Worm (Caenorhabditis elegans) whole organism, L4 larva: ENCODE results near the gene tab-1.

Source experiments
- D1046.2 ChIP-seq: fragments of 200-800 bp; sonication (Bioruptor generic); IDR thresholded peaks from 2 replicates; pipeline ENCODE4 v1.3.6; 2022; ENCODE audit warnings: missing genetic modification characterization, missing compliant biosample characterization
- F10B5.3 ChIP-seq: sonication (generic microtip); optimal IDR thresholded peaks from 2 replicates; lab custom pipeline; 2016; ENCODE audit warnings: mild to moderate bottlenecking, missing genetic modification characterization, missing compliant biosample characterization
- F26F4.8 ChIP-seq: fragments of 200-800 bp; sonication (Bioruptor generic); conservative IDR thresholded peaks from 2 replicates; pipeline ENCODE4 v1.3.6; 2022; ENCODE audit warnings: missing genetic modification characterization, missing compliant biosample characterization
- F37D6.2 ChIP-seq: sonication (generic microtip); optimal IDR thresholded peaks from 2 replicates; lab custom pipeline; 2016; ENCODE audit warnings: mild to moderate bottlenecking, missing genetic modification characterization, missing compliant biosample characterization
- F44E2.7 ChIP-seq: fragments of 200-800 bp; sonication (Bioruptor generic); IDR thresholded peaks from 2 replicates; pipeline ENCODE4 v2.1.2; 2022; ENCODE audit warnings: missing genetic modification characterization, missing compliant biosample characterization
- F49E8.2 ChIP-seq: sonication (generic microtip); optimal IDR thresholded peaks from 2 replicates; lab custom pipeline; 2016; ENCODE audit warnings: missing compliant biosample characterization, mild to moderate bottlenecking, missing genetic modification characterization, borderline replicate concordance
- Y5F2A.4 ChIP-seq: fragments of 200-800 bp; sonication (Bioruptor generic); optimal IDR thresholded peaks from 2 replicates; lab custom pipeline; 2018; ENCODE audit warnings: mild to moderate bottlenecking, missing genetic modification characterization, missing compliant biosample characterization
- ZK337.2 ChIP-seq: fragments of 200-800 bp; sonication (Bioruptor generic); IDR thresholded peaks from 2 replicates; pipeline ENCODE4 v1.3.6; 2022; ENCODE audit warnings: missing genetic modification reagents, missing genetic modification characterization, missing compliant biosample characterization
- aha-1 ChIP-seq: fragments of 150-350 bp; peaks from one replicate; lab custom pipeline; 2014; ENCODE audit warnings: missing biosample characterization, missing genetic modification characterization
- aly-2 ChIP-seq: sonication (generic microtip); optimal IDR thresholded peaks from 2 replicates; lab custom pipeline; 2018; ENCODE audit warnings: missing biosample characterization, missing genetic modification characterization
- ama-1 ChIP-seq: fragments of 150-350 bp; optimal IDR thresholded peaks from 2 replicates; lab custom pipeline; 2014; ENCODE audit warnings: inconsistent platforms, mixed read lengths
- arid-1 ChIP-seq: fragments of 200-800 bp; sonication (Bioruptor generic); conservative IDR thresholded peaks from 2 replicates; pipeline ENCODE4 v1.3.6; 2022; ENCODE audit warnings: missing genetic modification reagents, missing genetic modification characterization, missing compliant biosample characterization
- ceh-28 ChIP-seq: fragments of 150-350 bp; optimal IDR thresholded peaks from 2 replicates; lab custom pipeline; 2014; ENCODE audit warnings: missing biosample characterization, missing genetic modification reagents, missing genetic modification characterization
- ceh-32 ChIP-seq: sonication (generic microtip); optimal IDR thresholded peaks from 2 replicates; lab custom pipeline; 2016; ENCODE audit warnings: mild to moderate bottlenecking, missing genetic modification characterization, missing compliant biosample characterization; ENCODE audit not compliant: poor library complexity
- ceh-82 ChIP-seq: sonication (generic microtip); optimal IDR thresholded peaks from 2 replicates; lab custom pipeline; 2017; ENCODE audit warnings: missing biosample characterization, missing genetic modification characterization
- ctbp-1 ChIP-seq: fragments of 200-800 bp; sonication (Bioruptor generic); IDR thresholded peaks from 2 replicates; pipeline ENCODE4 v1.3.6; 2022; ENCODE audit warnings: missing genetic modification reagents, missing genetic modification characterization, missing compliant biosample characterization
- dmd-6 ChIP-seq: fragments of 200-800 bp; sonication (Bioruptor generic); IDR thresholded peaks from 2 replicates; pipeline ENCODE4 v1.3.6; 2022; ENCODE audit warnings: missing genetic modification reagents, missing genetic modification characterization, missing compliant biosample characterization
- dmd-8 ChIP-seq: fragments of 200-800 bp; sonication (Bioruptor generic); IDR thresholded peaks from 2 replicates; pipeline ENCODE4 v1.3.6; 2022; ENCODE audit warnings: missing genetic modification characterization, missing compliant biosample characterization
- duxl-1 ChIP-seq: sonication (generic microtip); optimal IDR thresholded peaks from 2 replicates; lab custom pipeline; 2016; ENCODE audit warnings: mild to moderate bottlenecking, missing genetic modification characterization, moderate library complexity, missing compliant biosample characterization; ENCODE audit not compliant: poor library complexity
- dve-1 ChIP-seq: sonication (generic microtip); optimal IDR thresholded peaks from 2 replicates; lab custom pipeline; 2017; ENCODE audit warnings: antibody characterized with exemption, mild to moderate bottlenecking, missing genetic modification characterization, missing compliant biosample characterization; ENCODE audit not compliant: insufficient read depth
- hlh-11 ChIP-seq: fragments of 200-800 bp; sonication (Bioruptor generic); optimal IDR thresholded peaks from 2 replicates; lab custom pipeline; 2018; ENCODE audit warnings: mild to moderate bottlenecking, missing genetic modification characterization, missing compliant biosample characterization
- hlh-30 ChIP-seq: sonication (generic microtip); optimal IDR thresholded peaks from 2 replicates; lab custom pipeline; 2017; ENCODE audit warnings: antibody characterized with exemption, mild to moderate bottlenecking, missing genetic modification characterization, missing compliant biosample characterization; ENCODE audit not compliant: insufficient read depth
- lim-7 ChIP-seq: fragments of 200-800 bp; sonication (Bioruptor generic); IDR thresholded peaks from 2 replicates; pipeline ENCODE4 v1.3.6; 2022; ENCODE audit warnings: missing genetic modification characterization, missing compliant biosample characterization
- lin-1 ChIP-seq: fragments of 200-800 bp; sonication (Bioruptor generic); IDR thresholded peaks from 2 replicates; pipeline ENCODE4 v1.3.6; 2022; ENCODE audit warnings: missing genetic modification reagents, missing genetic modification characterization, missing compliant biosample characterization
- lin-13 ChIP-seq: fragments of 150-350 bp; optimal IDR thresholded peaks from 2 replicates; lab custom pipeline; 2014; ENCODE audit warnings: missing biosample characterization, missing genetic modification reagents, missing genetic modification characterization
- lin-38 ChIP-seq: fragments of 200-800 bp; sonication (Bioruptor generic); IDR thresholded peaks from 2 replicates; pipeline ENCODE4 v1.3.6; 2022; ENCODE audit warnings: missing genetic modification reagents, missing genetic modification characterization, missing compliant biosample characterization
- lsy-2 ChIP-seq, 2 experiments: fragments of 150-350 bp in 1 of 2; sonication (generic microtip) in 1 of 2; optimal IDR thresholded peaks; 2 replicates each; lab custom pipeline; 2014 to 2017; ENCODE audit warnings: missing biosample characterization in 2 of 2, missing genetic modification characterization in 2 of 2
- madf-5 ChIP-seq, 2 experiments: fragments of 200-800 bp; sonication (Bioruptor generic); IDR thresholded peaks; 2 replicates each; pipeline ENCODE4 v1.3.6; 2022; ENCODE audit warnings: missing compliant biosample characterization in 2 of 2, missing genetic modification characterization in 2 of 2
- madf-9 ChIP-seq: fragments of 200-800 bp; sonication (Bioruptor generic); conservative IDR thresholded peaks from 2 replicates; pipeline ENCODE4 v1.3.6; 2022; ENCODE audit warnings: missing genetic modification reagents, missing genetic modification characterization, missing compliant biosample characterization
- mep-1 ChIP-seq: fragments of 150-350 bp; sonication (generic microtip); optimal IDR thresholded peaks from 3 replicates; lab custom pipeline; 2014; ENCODE audit warnings: missing biosample characterization, missing genetic modification characterization
- mes-2 ChIP-seq: sonication (generic microtip); optimal IDR thresholded peaks from 2 replicates; lab custom pipeline; 2016; ENCODE audit warnings: missing genotype, mild to moderate bottlenecking, missing genetic modification characterization, missing compliant biosample characterization; ENCODE audit not compliant: poor library complexity, severe bottlenecking
- mxl-2 ChIP-seq: fragments of 200-800 bp; sonication (Bioruptor generic); conservative IDR thresholded peaks from 2 replicates; pipeline ENCODE4 v1.3.6; 2022; ENCODE audit warnings: missing genetic modification reagents, missing genetic modification characterization, missing compliant biosample characterization
- mxl-3 ChIP-seq: fragments of 200-800 bp; sonication (Bioruptor generic); optimal IDR thresholded peaks from 2 replicates; lab custom pipeline; 2018; ENCODE audit warnings: mild to moderate bottlenecking, missing genetic modification characterization, missing compliant biosample characterization
- nhr-10 ChIP-seq: fragments of 150-350 bp; optimal IDR thresholded peaks from 2 replicates; lab custom pipeline; 2014; ENCODE audit warnings: missing biosample characterization, missing genetic modification characterization
- nhr-25 ChIP-seq: sonication (generic microtip); optimal IDR thresholded peaks from 2 replicates; lab custom pipeline; 2017; ENCODE audit warnings: missing genetic modification characterization, mild to moderate bottlenecking, missing compliant biosample characterization, antibody characterized with exemption, moderate library complexity, borderline replicate concordance; ENCODE audit not compliant: insufficient read depth
- nhr-41 ChIP-seq: fragments of 200-800 bp; sonication (Bioruptor generic); IDR thresholded peaks from 2 replicates; pipeline ENCODE4 v1.3.6; 2022; ENCODE audit warnings: missing genetic modification reagents, missing genetic modification characterization, missing compliant biosample characterization
- nhr-76 ChIP-seq: fragments of 150-350 bp; optimal IDR thresholded peaks from 2 replicates; lab custom pipeline; 2014; ENCODE audit warnings: missing biosample characterization, missing genetic modification characterization
- nhr-77 ChIP-seq: fragments of 150-350 bp; optimal IDR thresholded peaks from 2 replicates; lab custom pipeline; 2014; ENCODE audit warnings: missing biosample characterization, missing genetic modification characterization
- pqm-1 ChIP-seq: sonication (generic microtip); optimal IDR thresholded peaks from 2 replicates; lab custom pipeline; 2017; ENCODE audit warnings: missing biosample characterization, missing genetic modification characterization
- saeg-2 ChIP-seq: fragments of 200-800 bp; sonication (Bioruptor generic); IDR thresholded peaks from 2 replicates; pipeline ENCODE4 v1.3.6; 2022; ENCODE audit warnings: missing genetic modification reagents, missing genetic modification characterization, missing compliant biosample characterization
- sdz-12 ChIP-seq: fragments of 200-800 bp; sonication (Bioruptor generic); optimal IDR thresholded peaks from 2 replicates; lab custom pipeline; 2018; ENCODE audit warnings: mild to moderate bottlenecking, missing genetic modification characterization, missing compliant biosample characterization
- skn-1 ChIP-seq: fragments of 150-350 bp; optimal IDR thresholded peaks from 2 replicates; lab custom pipeline; 2014; ENCODE audit warnings: missing biosample characterization, missing genetic modification characterization
- snpc-4 ChIP-seq: fragments of 150-350 bp; optimal IDR thresholded peaks from 2 replicates; lab custom pipeline; 2014; ENCODE audit warnings: missing biosample characterization, missing genetic modification characterization
- spr-1 ChIP-seq: sonication (generic microtip); optimal IDR thresholded peaks from 2 replicates; lab custom pipeline; 2016; ENCODE audit warnings: mild to moderate bottlenecking, missing genetic modification characterization, missing compliant biosample characterization
- tra-1 ChIP-seq: fragments of 200-800 bp; sonication (Bioruptor generic); IDR thresholded peaks from 2 replicates; pipeline ENCODE4 v1.3.6; 2022; ENCODE audit warnings: missing genetic modification reagents, missing genetic modification characterization, missing compliant biosample characterization
- vab-7 ChIP-seq: fragments of 200-800 bp; sonication (Bioruptor generic); IDR thresholded peaks from 2 replicates; pipeline ENCODE4 v1.3.6; 2022; ENCODE audit warnings: missing genetic modification reagents, missing genetic modification characterization, missing compliant biosample characterization
- zag-1 ChIP-seq: fragments of 150-350 bp; optimal IDR thresholded peaks from 2 replicates; lab custom pipeline; 2014; ENCODE audit warnings: missing biosample characterization, missing genetic modification characterization
- zip-2 ChIP-seq: fragments of 150-350 bp; optimal IDR thresholded peaks from 2 replicates; lab custom pipeline; 2014; ENCODE audit warnings: missing biosample characterization, missing genetic modification characterization
- ztf-7 ChIP-seq: fragments of 150-350 bp; optimal IDR thresholded peaks from 2 replicates; lab custom pipeline; 2014; ENCODE audit warnings: missing biosample characterization, missing genetic modification characterization

tab-1 gene

DNA sequence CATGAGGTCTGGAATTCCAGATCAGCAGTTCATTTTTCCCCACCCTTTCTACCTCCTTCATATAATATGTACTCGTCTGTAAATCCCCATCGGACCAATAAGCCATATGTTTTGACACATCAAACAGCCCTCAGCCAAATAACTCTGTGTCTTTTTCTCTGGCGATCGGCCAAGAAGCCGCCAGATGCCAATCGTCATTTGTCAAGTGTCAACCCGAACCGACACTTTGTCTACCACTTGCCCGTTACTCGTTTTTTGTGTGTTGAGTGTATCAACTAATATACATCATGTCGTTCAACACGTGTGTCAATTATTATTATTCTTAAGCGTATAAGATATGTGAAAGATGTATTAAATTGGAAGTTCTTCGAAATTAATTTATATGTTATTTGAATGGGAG, 20.1 kb downstream of the tab-1 start (continued):
- TF ChIP-seq dmd-6 (GFP tag; lab: Robert Waterston, UW) (peak; percentile 56), ceh-28 (no peak), nhr-76 (tag; lab: Kevin White, UChicago) (no peak), D1046.2 (GFP tag; lab: Robert Waterston, UW) (no peak), skn-1 (no peak), snpc-4 (no peak), ceh-82 (tag; lab: Kevin White, UChicago) (no peak), F44E2.7 (GFP tag; lab: Robert Waterston, UW) (no peak), lin-1 (GFP tag; lab: Robert Waterston, UW) (no peak), hlh-11 (tag; lab: Kevin White, UChicago) (peak; percentile 69), mep-1 (tag; lab: Kevin White, UChicago) (peak; percentile 45), tra-1 (peak; percentile 78), hlh-30 (tag; lab: Kevin White, UChicago) (peak; percentile 41), F26F4.8 (GFP tag; lab: Robert Waterston, UW) (no peak), madf-9 (GFP tag; lab: Robert Waterston, UW) (no peak), mes-2 (tag; lab: Kevin White, UChicago) (peak; percentile 2), lsy-2 (tag; optimal IDR thresholded peaks at IDR 0.05; lab: Kevin White, UChicago) (peak in 1 of 2 experiments; percentile 31)

DNA sequence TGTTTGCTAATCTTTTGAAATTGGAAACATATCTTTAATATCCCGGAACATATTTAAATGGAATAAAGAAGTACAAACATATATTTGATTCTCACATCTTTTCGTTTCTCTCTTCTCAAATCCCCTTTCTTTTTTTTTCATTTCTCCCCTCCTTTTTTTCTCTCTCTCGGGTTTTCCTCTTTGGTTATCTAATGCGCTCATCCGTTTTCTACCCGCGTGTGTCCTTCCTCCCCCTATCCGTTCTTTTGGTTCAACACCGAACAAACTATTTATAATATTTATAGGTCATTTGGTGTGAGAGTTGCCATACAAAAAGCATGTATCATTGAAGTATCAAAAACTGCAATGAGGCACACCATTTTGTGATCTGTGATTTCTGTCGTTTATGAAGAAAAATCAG, 20.8 kb downstream of the tab-1 start:
- TF ChIP-seq hlh-11 (tag; lab: Kevin White, UChicago) (peak; percentile 38), F10B5.3 (tag; lab: Kevin White, UChicago) (no peak), lim-7 (GFP tag; lab: Robert Waterston, UW) (no peak), hlh-30 (tag; lab: Kevin White, UChicago) (peak; percentile 5), pqm-1 (tag; lab: Kevin White, UChicago) (no peak), dve-1 (no peak), mxl-3 (GFP tag; lab: Kevin White, UChicago) (no peak), nhr-77 (tag; lab: Kevin White, UChicago) (no peak), zip-2 (tag; lab: Kevin White, UChicago) (no peak), ceh-32 (tag; lab: Kevin White, UChicago) (no peak), madf-9 (GFP tag; lab: Robert Waterston, UW) (no peak), nhr-41 (no peak), aha-1 (tag; lab: Kevin White, UChicago) (peak; percentile 21), snpc-4 (no peak), Y5F2A.4 (GFP tag; lab: Kevin White, UChicago) (no peak), dmd-8 (GFP tag; lab: Robert Waterston, UW) (no peak), lsy-2 (tag; optimal IDR thresholded peaks at IDR 0.05; lab: Kevin White, UChicago) (peak in 1 of 2 experiments; percentile 67), ZK337.2 (no peak), nhr-10 (tag; lab: Kevin White, UChicago) (no peak), arid-1 (GFP tag; lab: Robert Waterston, UW) (no peak), aly-2 (no peak), zag-1 (tag; lab: Kevin White, UChicago) (no peak), nhr-25 (tag; lab: Kevin White, UChicago) (peak; percentile 54), duxl-1 (tag; lab: Kevin White, UChicago) (no peak), ama-1 (no peak), mxl-2 (GFP tag; lab: Robert Waterston, UW) (no peak), D1046.2 (GFP tag; lab: Robert Waterston, UW) (no peak), lin-13 (GFP tag; lab: Kevin White, UChicago) (no peak), ceh-82 (tag; lab: Kevin White, UChicago) (no peak), ctbp-1 (GFP tag; lab: Robert Waterston, UW) (peak; percentile 77), lin-38 (GFP tag; lab: Robert Waterston, UW) (no peak), vab-7 (no peak), sdz-12 (GFP tag; lab: Kevin White, UChicago) (no peak), madf-5 (GFP tag; IDR thresholded peaks at IDR 0.05; lab: Robert Waterston, UW) (no peak), saeg-2 (no peak), dmd-6 (GFP tag; lab: Robert Waterston, UW) (peak; percentile 53), spr-1 (no peak), F37D6.2 (tag; lab: Kevin White, UChicago) (peak; percentile 19), ztf-7 (tag; lab: Kevin White, UChicago) (no peak), F49E8.2 (tag; lab: Kevin White, UChicago) (no peak)
